Worm (Caenorhabditis elegans) whole organism, L1 larva: ENCODE data around the gene Y53G8B.2.

Experiments used
- C16A3.4 ChIP-seq: fragments of 150-350 bp; optimal IDR thresholded peaks from 2 replicates; lab custom pipeline; 2014; ENCODE audit warnings: missing biosample characterization, missing genetic modification characterization
- Y116A8C.19 ChIP-seq: sonication (generic microtip); optimal IDR thresholded peaks from 2 replicates; lab custom pipeline; 2016; ENCODE audit warnings: missing compliant biosample characterization, missing genetic modification characterization, borderline replicate concordance
- aly-2 ChIP-seq: fragments of 150-350 bp; optimal IDR thresholded peaks from 2 replicates; lab custom pipeline; 2014; ENCODE audit warnings: missing biosample characterization, missing genetic modification characterization
- blmp-1 ChIP-seq: fragments of 150-350 bp; optimal IDR thresholded peaks from 2 replicates; lab custom pipeline; 2014; ENCODE audit warnings: missing biosample characterization, missing genetic modification characterization
- ceh-63 ChIP-seq: fragments of 200-800 bp; sonication (Bioruptor generic); optimal IDR thresholded peaks from 2 replicates; lab custom pipeline; 2018; ENCODE audit warnings: mild to moderate bottlenecking, missing genetic modification characterization, missing compliant biosample characterization
- ceh-8 ChIP-seq: fragments of 200-800 bp; sonication (Bioruptor generic); optimal IDR thresholded peaks from 2 replicates; lab custom pipeline; 2018; ENCODE audit warnings: mild to moderate bottlenecking, missing genetic modification characterization, moderate library complexity, missing compliant biosample characterization
- ceh-82 ChIP-seq, 3 experiments: fragments of 150-350 bp in 1 of 3; sonication (generic microtip) in 2 of 3; optimal IDR thresholded peaks; 2 replicates each; lab custom pipeline; 2014 to 2017; ENCODE audit warnings: missing biosample characterization in 3 of 3, missing genetic modification characterization in 3 of 3
- ces-1 ChIP-seq: fragments of 150-350 bp; optimal IDR thresholded peaks from 2 replicates; lab custom pipeline; 2014; ENCODE audit warnings: missing biosample characterization, missing genetic modification reagents, missing genetic modification characterization
- dpl-1 ChIP-seq, 3 experiments: fragments of 150-350 bp in 2 of 3; sonication (generic microtip) in 1 of 3; optimal IDR thresholded peaks; 2 replicates each; lab custom pipeline; 2014 to 2017; ENCODE audit warnings: missing biosample characterization in 3 of 3, missing genetic modification characterization in 3 of 3, missing genetic modification reagents in 3 of 3
- efl-1 ChIP-seq, 4 experiments: fragments of 150-350 bp; optimal IDR thresholded peaks in 3 of 4; peaks in 1 of 4; 1 replicate in 1 of 4; 2 replicates in 3 of 4; lab custom pipeline; 2014; ENCODE audit warnings: missing biosample characterization in 2 of 4, missing genetic modification characterization in 2 of 4, missing genetic modification reagents in 2 of 4
- egl-13 ChIP-seq: sonication (generic microtip); optimal IDR thresholded peaks from 2 replicates; lab custom pipeline; 2016; ENCODE audit warnings: missing genotype, missing genetic modification reagents, missing genetic modification characterization, missing compliant biosample characterization
- elt-2 ChIP-seq: sonication (generic microtip); optimal IDR thresholded peaks from 2 replicates; lab custom pipeline; 2016; ENCODE audit warnings: missing genetic modification characterization, mild to moderate bottlenecking, inconsistent platforms, missing compliant biosample characterization, missing genetic modification reagents
- fkh-10 ChIP-seq: sonication (generic microtip); optimal IDR thresholded peaks from 2 replicates; lab custom pipeline; 2017; ENCODE audit warnings: missing biosample characterization, missing genetic modification reagents, missing genetic modification characterization
- fkh-8 ChIP-seq: sonication (generic microtip); optimal IDR thresholded peaks from 2 replicates; lab custom pipeline; 2016; ENCODE audit warnings: mild to moderate bottlenecking, missing genetic modification characterization, missing compliant biosample characterization
- fos-1 ChIP-seq: fragments of 150-350 bp; optimal IDR thresholded peaks from 2 replicates; lab custom pipeline; 2014; ENCODE audit warnings: missing biosample characterization, missing genetic modification characterization
- hlh-17 ChIP-seq: fragments of 200-800 bp; sonication (Bioruptor generic); optimal IDR thresholded peaks from 2 replicates; lab custom pipeline; 2018; ENCODE audit warnings: missing genetic modification characterization, mild to moderate bottlenecking, missing compliant biosample characterization, moderate library complexity, borderline replicate concordance
- hlh-4 ChIP-seq: sonication (generic microtip); optimal IDR thresholded peaks from 2 replicates; lab custom pipeline; 2016; ENCODE audit warnings: mild to moderate bottlenecking, missing genetic modification characterization, missing compliant biosample characterization
- hpl-2 ChIP-seq: fragments of 150-350 bp; optimal IDR thresholded peaks from 2 replicates; lab custom pipeline; 2014; ENCODE audit warnings: missing biosample characterization, missing genetic modification reagents, missing genetic modification characterization
- isw-1 ChIP-seq: fragments of 200-800 bp; sonication (Bioruptor generic); IDR thresholded peaks from 2 replicates; pipeline ENCODE4 v1.3.6; 2022; ENCODE audit warnings: missing genetic modification characterization, missing compliant biosample characterization
- lin-14 ChIP-seq: fragments of 200-800 bp; sonication (Bioruptor generic); optimal IDR thresholded peaks from 2 replicates; lab custom pipeline; 2018; ENCODE audit warnings: mild to moderate bottlenecking, missing genetic modification characterization, moderate library complexity, missing compliant biosample characterization
- lin-15B ChIP-seq: fragments of 150-350 bp; sonication (generic microtip); optimal IDR thresholded peaks from 3 replicates; lab custom pipeline; 2014; ENCODE audit warnings: missing biosample characterization, missing genetic modification characterization
- lin-35 ChIP-seq, 2 experiments: fragments of 150-350 bp; optimal IDR thresholded peaks; 2 replicates each; lab custom pipeline; 2014; ENCODE audit warnings: missing biosample characterization in 2 of 2, missing genetic modification characterization in 2 of 2, missing genetic modification reagents in 2 of 2
- nhr-19 ChIP-seq: fragments of 200-800 bp; sonication (Bioruptor generic); conservative IDR thresholded peaks from 2 replicates; pipeline ENCODE4 v1.3.6; 2022; ENCODE audit warnings: missing genetic modification characterization, missing compliant biosample characterization
- nhr-237 ChIP-seq: fragments of 150-350 bp; optimal IDR thresholded peaks from 2 replicates; lab custom pipeline; 2014; ENCODE audit warnings: missing biosample characterization, missing genetic modification characterization
- nhr-47 ChIP-seq: sonication (generic microtip); optimal IDR thresholded peaks from 2 replicates; lab custom pipeline; 2016; ENCODE audit warnings: mild to moderate bottlenecking, missing genetic modification characterization, moderate library complexity, missing compliant biosample characterization
- nhr-71 ChIP-seq: sonication (generic microtip); optimal IDR thresholded peaks from 2 replicates; lab custom pipeline; 2016; ENCODE audit warnings: mild to moderate bottlenecking, missing genetic modification characterization, moderate library complexity, missing compliant biosample characterization
- nhr-84 ChIP-seq: sonication (generic microtip); optimal IDR thresholded peaks from 2 replicates; lab custom pipeline; 2017; ENCODE audit warnings: missing biosample characterization, missing genetic modification characterization
- skn-1 ChIP-seq: fragments of 150-350 bp; optimal IDR thresholded peaks from 2 replicates; lab custom pipeline; 2014; ENCODE audit warnings: missing biosample characterization, missing genetic modification characterization
- sup-37 ChIP-seq: fragments of 200-800 bp; sonication (Bioruptor generic); optimal IDR thresholded peaks from 2 replicates; lab custom pipeline; 2018; ENCODE audit warnings: mild to moderate bottlenecking, missing genetic modification characterization, missing compliant biosample characterization
- tbx-2 ChIP-seq: sonication (generic microtip); optimal IDR thresholded peaks from 2 replicates; lab custom pipeline; 2016; ENCODE audit warnings: missing genetic modification characterization, missing compliant biosample characterization
- tlp-1 ChIP-seq: fragments of 150-350 bp; optimal IDR thresholded peaks from 2 replicates; lab custom pipeline; 2014; ENCODE audit warnings: missing biosample characterization, missing genetic modification characterization
- xbp-1 ChIP-seq: sonication (generic microtip); optimal IDR thresholded peaks from 2 replicates; lab custom pipeline; 2016; ENCODE audit warnings: missing genetic modification characterization, missing compliant biosample characterization
- zip-4 ChIP-seq: fragments of 200-800 bp; sonication (Bioruptor generic); optimal IDR thresholded peaks from 2 replicates; lab custom pipeline; 2018; ENCODE audit warnings: mild to moderate bottlenecking, missing genetic modification characterization, moderate library complexity, missing compliant biosample characterization
- ztf-11 ChIP-seq, 2 experiments: sonication (generic microtip); optimal IDR thresholded peaks; 2 replicates each; lab custom pipeline; 2016 to 2017; ENCODE audit warnings: missing genetic modification characterization in 2 of 2, missing biosample characterization in 1 of 2, missing compliant biosample characterization in 1 of 2

The Y53G8B.2 gene

DNA sequence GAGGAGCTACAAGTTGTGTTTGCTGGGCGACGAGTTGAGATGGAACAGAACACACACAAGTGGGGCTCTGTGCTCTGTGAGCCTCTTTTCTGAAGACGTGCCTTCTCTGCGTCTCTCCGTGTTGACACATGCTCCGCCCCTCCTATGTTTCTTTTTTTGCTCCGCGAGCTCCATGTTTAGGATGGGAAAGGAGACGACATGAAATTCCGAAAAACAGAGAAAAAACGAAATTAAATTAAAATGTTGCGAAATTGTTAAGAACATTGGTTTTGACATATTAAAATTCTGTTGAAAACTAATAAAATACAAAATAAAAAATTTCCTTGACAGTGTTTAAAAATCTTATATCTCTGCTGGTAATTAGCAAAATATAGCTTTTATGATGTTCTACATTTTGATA lies 35.4 kb upstream of the Y53G8B.2 start, which contains the start of gene mec-12:
TSS of gene mec-12 (minus strand) at position 91 of the 400 bp plus-strand sequence.
- TF ChIP-seq lin-14 (GFP tag; lab: Kevin White, UChicago) (peak; percentile 78), ceh-63 (GFP tag; lab: Kevin White, UChicago) (peak; percentile 34), ces-1 (GFP tag; lab: Kevin White, UChicago) (peak; percentile 79), efl-1 (optimal IDR thresholded peaks at IDR 0.05; lab: Kevin White, UChicago) (peak in 1 of 2 experiments; percentile 3), efl-1 (GFP tag; optimal IDR thresholded peaks at IDR 0.05 in 1 of 2; lab: Kevin White, UChicago) (no peak), fkh-10 (peak; percentile 34), lin-15B (tag; lab: Kevin White, UChicago) (no peak), nhr-71 (tag; lab: Kevin White, UChicago) (peak; percentile 40), ceh-82 (tag; optimal IDR thresholded peaks at IDR 0.05; lab: Kevin White, UChicago) (peak in 2 of 3 experiments; percentile 32 to 39), nhr-19 (GFP tag; lab: Robert Waterston, UW) (no peak), skn-1 (tag; lab: Kevin White, UChicago) (no peak), elt-2 (tag; lab: Kevin White, UChicago) (no peak), isw-1 (GFP tag; lab: Robert Waterston, UW) (no peak), nhr-47 (tag; lab: Kevin White, UChicago) (peak; percentile 17), zip-4 (GFP tag; lab: Kevin White, UChicago) (peak; percentile 12), fos-1 (tag; lab: Kevin White, UChicago) (no peak), nhr-84 (tag; lab: Kevin White, UChicago) (no peak), lin-35 (GFP tag; optimal IDR thresholded peaks at IDR 0.05; lab: Kevin White, UChicago) (peak in 1 of 2 experiments; percentile 6), tbx-2 (peak; percentile 10), nhr-237 (tag; lab: Kevin White, UChicago) (no peak)

DNA sequence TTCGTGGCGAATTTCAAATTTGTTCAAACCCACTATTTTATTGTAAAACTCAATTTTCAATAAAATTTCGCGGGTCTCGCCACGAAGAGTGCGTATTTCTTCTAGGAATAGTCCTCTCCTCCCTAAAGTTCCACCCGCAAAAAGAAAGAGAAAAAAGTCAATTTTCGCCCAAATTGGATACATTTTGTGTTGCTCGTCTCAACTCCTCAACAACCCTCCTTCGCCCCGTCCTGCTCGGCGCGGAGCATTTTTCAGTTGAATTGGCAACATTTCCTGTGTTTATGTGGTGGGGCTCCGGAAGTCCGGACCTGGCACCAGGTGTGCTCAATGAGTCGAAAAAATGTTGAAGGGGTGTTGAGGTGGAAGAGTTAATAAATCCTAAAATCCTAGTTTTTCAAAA lies 34.3 kb upstream of the Y53G8B.2 start:
- no peak for TF ChIP-seq hpl-2 (GFP tag; lab: Kevin White, UChicago)
- TF ChIP-seq Y116A8C.19 (tag; lab: Kevin White, UChicago), result no peak
- no peak for TF ChIP-seq sup-37
- TF ChIP-seq dpl-1 (GFP tag; optimal IDR thresholded peaks at IDR 0.05; lab: Kevin White, UChicago), result no peak
- TF ChIP-seq hlh-17 (GFP tag; lab: Kevin White, UChicago), result no peak
- no peak for TF ChIP-seq hlh-4 (tag; lab: Kevin White, UChicago)
- peak; percentile 41 for TF ChIP-seq fkh-8 (tag; lab: Kevin White, UChicago)
- no peak for TF ChIP-seq ceh-8 (GFP tag; lab: Kevin White, UChicago)
- TF ChIP-seq ztf-11 (tag; optimal IDR thresholded peaks at IDR 0.05; lab: Kevin White, UChicago), result no peak
- TF ChIP-seq lin-14 (GFP tag; lab: Kevin White, UChicago), result peak; percentile 61
- TF ChIP-seq egl-13, result no peak
- no peak for TF ChIP-seq aly-2 (tag; lab: Kevin White, UChicago)
- no peak for TF ChIP-seq xbp-1 (tag; lab: Kevin White, UChicago)
- TF ChIP-seq, all 84 proteins: peak for 2

DNA sequence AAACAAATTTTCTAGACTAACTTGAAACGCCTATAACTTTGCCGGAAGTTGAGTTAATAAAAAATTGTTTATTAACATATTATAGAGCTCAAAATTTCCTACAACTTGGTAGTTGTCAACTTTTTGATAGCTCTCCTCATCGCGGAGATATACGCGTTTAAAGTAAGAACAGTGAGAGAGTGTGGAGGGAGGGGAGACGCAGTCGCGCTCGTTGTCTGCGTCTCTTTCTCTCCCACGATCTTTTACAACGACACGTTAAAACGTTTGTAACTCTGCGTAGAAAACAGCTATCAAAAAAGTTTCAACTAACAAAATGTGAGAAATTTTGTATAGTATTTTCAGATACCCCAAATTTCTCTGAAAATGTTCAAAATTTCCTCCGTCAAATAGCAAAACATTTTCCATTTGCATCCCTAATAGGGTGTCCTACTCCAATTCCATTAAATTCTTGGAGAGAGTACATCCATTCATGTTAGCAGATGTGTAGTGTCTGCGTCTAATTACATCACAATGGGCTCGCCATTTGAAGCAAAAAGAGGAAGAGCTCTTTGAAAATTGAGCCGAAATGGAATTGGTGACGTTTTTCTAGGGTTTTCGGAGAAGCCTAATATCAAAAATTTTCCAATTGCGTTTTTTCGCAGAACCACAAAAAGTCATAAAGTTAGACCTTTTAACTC lies 32.7 kb upstream of the Y53G8B.2 start:
- TF ChIP-seq nhr-47 (tag; lab: Kevin White, UChicago) (no peak), lin-14 (GFP tag; lab: Kevin White, UChicago) (peak; percentile 64)

DNA sequence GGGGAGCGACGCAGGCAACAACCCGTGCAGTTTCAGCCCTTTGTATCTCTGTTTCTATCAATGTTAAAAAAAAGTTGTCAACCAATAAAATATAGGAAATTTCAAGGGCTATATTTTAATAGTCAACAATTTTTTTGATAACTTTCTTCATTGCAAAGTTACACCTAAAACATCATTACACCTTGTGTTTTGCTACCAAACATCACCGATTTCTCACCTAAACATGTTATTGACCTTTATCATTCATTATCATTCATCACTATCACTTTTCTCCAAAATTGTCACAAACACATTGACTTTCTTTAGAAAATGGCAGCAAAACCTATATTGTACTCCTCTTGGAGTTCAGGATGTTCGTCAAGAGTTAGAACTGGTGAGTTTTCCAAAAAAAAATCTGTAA lies 25.3 kb upstream of the Y53G8B.2 start, which contains the start of gene Y53G8B.1:
TSS of gene Y53G8B.1 (plus strand) at position 242 of the 400 bp plus-strand sequence.
- no peak for TF ChIP-seq elt-2 (tag; lab: Kevin White, UChicago)
- TF ChIP-seq C16A3.4 (tag; lab: Kevin White, UChicago), result no peak
- TF ChIP-seq tlp-1, result no peak
- peak; percentile 24 for TF ChIP-seq blmp-1 (tag; lab: Kevin White, UChicago)
- peak; percentile 7 for TF ChIP-seq lin-14 (GFP tag; lab: Kevin White, UChicago)
- TF ChIP-seq, all 84 proteins: peak for 2
